Worm (Caenorhabditis elegans) whole organism, L4 larva: ENCODE measurements around the gene gly-5.

Experiments
- F26F4.8 ChIP-seq: fragments of 200-800 bp; sonication (Bioruptor generic); conservative IDR thresholded peaks from 2 replicates; pipeline ENCODE4 v1.3.6; 2022; ENCODE audit warnings: missing genetic modification characterization, missing compliant biosample characterization
- F37D6.2 ChIP-seq: sonication (generic microtip); optimal IDR thresholded peaks from 2 replicates; lab custom pipeline; 2016; ENCODE audit warnings: mild to moderate bottlenecking, missing genetic modification characterization, missing compliant biosample characterization
- F44E2.7 ChIP-seq: fragments of 200-800 bp; sonication (Bioruptor generic); IDR thresholded peaks from 2 replicates; pipeline ENCODE4 v2.1.2; 2022; ENCODE audit warnings: missing genetic modification characterization, missing compliant biosample characterization
- F49E8.2 ChIP-seq: sonication (generic microtip); optimal IDR thresholded peaks from 2 replicates; lab custom pipeline; 2016; ENCODE audit warnings: missing compliant biosample characterization, mild to moderate bottlenecking, missing genetic modification characterization, borderline replicate concordance
- R02D3.7 ChIP-seq: fragments of 150-350 bp; sonication (generic microtip); optimal IDR thresholded peaks from 3 replicates; lab custom pipeline; 2014; ENCODE audit warnings: missing biosample characterization, missing genetic modification characterization
- Y105C5A.15 ChIP-seq: fragments of 200-800 bp; sonication (Bioruptor generic); IDR thresholded peaks from 2 replicates; pipeline ENCODE4 v1.3.6; 2022; ENCODE audit warnings: missing genetic modification characterization, missing compliant biosample characterization
- Y75B8A.6 ChIP-seq: fragments of 200-800 bp; sonication (Bioruptor generic); IDR thresholded peaks from 2 replicates; pipeline ENCODE4 v1.3.6; 2022; ENCODE audit warnings: missing genetic modification reagents, missing genetic modification characterization, missing compliant biosample characterization
- ZK337.2 ChIP-seq: fragments of 200-800 bp; sonication (Bioruptor generic); IDR thresholded peaks from 2 replicates; pipeline ENCODE4 v1.3.6; 2022; ENCODE audit warnings: missing genetic modification reagents, missing genetic modification characterization, missing compliant biosample characterization
- ZK546.5 ChIP-seq, 2 experiments: sonication (generic microtip); optimal IDR thresholded peaks; 2 replicates each; lab custom pipeline; 2017; ENCODE audit warnings: missing biosample characterization in 2 of 2, missing genetic modification characterization in 2 of 2
- aha-1 ChIP-seq: fragments of 150-350 bp; peaks from one replicate; lab custom pipeline; 2014; ENCODE audit warnings: missing biosample characterization, missing genetic modification characterization
- aly-2 ChIP-seq: sonication (generic microtip); optimal IDR thresholded peaks from 2 replicates; lab custom pipeline; 2018; ENCODE audit warnings: missing biosample characterization, missing genetic modification characterization
- attf-4 ChIP-seq: sonication (generic microtip); optimal IDR thresholded peaks from 3 replicates; lab custom pipeline; 2017; ENCODE audit warnings: missing biosample characterization, missing genetic modification characterization
- ceh-32 ChIP-seq: sonication (generic microtip); optimal IDR thresholded peaks from 2 replicates; lab custom pipeline; 2016; ENCODE audit warnings: mild to moderate bottlenecking, missing genetic modification characterization, missing compliant biosample characterization; ENCODE audit not compliant: poor library complexity
- ces-1 ChIP-seq: fragments of 150-350 bp; sonication (generic microtip); optimal IDR thresholded peaks from 4 replicates; lab custom pipeline; 2014; ENCODE audit warnings: missing biosample characterization, missing genetic modification reagents, missing genetic modification characterization
- ctbp-1 ChIP-seq: fragments of 200-800 bp; sonication (Bioruptor generic); IDR thresholded peaks from 2 replicates; pipeline ENCODE4 v1.3.6; 2022; ENCODE audit warnings: missing genetic modification reagents, missing genetic modification characterization, missing compliant biosample characterization
- daf-16 ChIP-seq, 3 experiments: sonication (generic microtip); optimal IDR thresholded peaks; 2 replicates each; lab custom pipeline; 2016 to 2017; ENCODE audit warnings: missing genetic modification characterization in 3 of 3, missing genetic modification reagents in 3 of 3, mild to moderate bottlenecking in 2 of 3, missing compliant biosample characterization in 2 of 3, missing biosample characterization in 1 of 3, moderate library complexity in 1 of 3
- dmd-6 ChIP-seq: fragments of 200-800 bp; sonication (Bioruptor generic); IDR thresholded peaks from 2 replicates; pipeline ENCODE4 v1.3.6; 2022; ENCODE audit warnings: missing genetic modification reagents, missing genetic modification characterization, missing compliant biosample characterization
- dve-1 ChIP-seq: sonication (generic microtip); optimal IDR thresholded peaks from 2 replicates; lab custom pipeline; 2017; ENCODE audit warnings: antibody characterized with exemption, mild to moderate bottlenecking, missing genetic modification characterization, missing compliant biosample characterization; ENCODE audit not compliant: insufficient read depth
- egl-43 ChIP-seq: fragments of 200-800 bp; sonication (Bioruptor generic); IDR thresholded peaks from 2 replicates; pipeline ENCODE4 v1.3.6; 2022; ENCODE audit warnings: missing genetic modification reagents, missing genetic modification characterization, missing compliant biosample characterization
- fos-1 ChIP-seq: fragments of 150-350 bp; optimal IDR thresholded peaks from 2 replicates; lab custom pipeline; 2014; ENCODE audit warnings: missing biosample characterization, missing genetic modification characterization
- gei-8 ChIP-seq: fragments of 200-800 bp; sonication (Bioruptor generic); optimal IDR thresholded peaks from 2 replicates; lab custom pipeline; 2018; ENCODE audit warnings: mild to moderate bottlenecking, missing genetic modification characterization, missing compliant biosample characterization
- jun-1 ChIP-seq: fragments of 150-350 bp; optimal IDR thresholded peaks from 2 replicates; lab custom pipeline; 2014; ENCODE audit warnings: missing biosample characterization, missing genetic modification reagents, missing genetic modification characterization
- lin-13 ChIP-seq: fragments of 150-350 bp; optimal IDR thresholded peaks from 2 replicates; lab custom pipeline; 2014; ENCODE audit warnings: missing biosample characterization, missing genetic modification reagents, missing genetic modification characterization
- lin-29 ChIP-seq: fragments of 200-800 bp; sonication (Bioruptor generic); IDR thresholded peaks from 2 replicates; pipeline ENCODE4 v1.3.6; 2022; ENCODE audit warnings: missing genetic modification reagents, missing genetic modification characterization, missing compliant biosample characterization
- lin-38 ChIP-seq: fragments of 200-800 bp; sonication (Bioruptor generic); IDR thresholded peaks from 2 replicates; pipeline ENCODE4 v1.3.6; 2022; ENCODE audit warnings: missing genetic modification reagents, missing genetic modification characterization, missing compliant biosample characterization
- lir-3 ChIP-seq: sonication (generic microtip); optimal IDR thresholded peaks from 2 replicates; lab custom pipeline; 2016; ENCODE audit warnings: mild to moderate bottlenecking, missing genetic modification characterization, missing compliant biosample characterization
- lsy-2 ChIP-seq, 2 experiments: fragments of 150-350 bp in 1 of 2; sonication (generic microtip) in 1 of 2; optimal IDR thresholded peaks; 2 replicates each; lab custom pipeline; 2014 to 2017; ENCODE audit warnings: missing biosample characterization in 2 of 2, missing genetic modification characterization in 2 of 2
- madf-5 ChIP-seq, 2 experiments: fragments of 200-800 bp; sonication (Bioruptor generic); IDR thresholded peaks; 2 replicates each; pipeline ENCODE4 v1.3.6; 2022; ENCODE audit warnings: missing compliant biosample characterization in 2 of 2, missing genetic modification characterization in 2 of 2
- mep-1 ChIP-seq: fragments of 150-350 bp; sonication (generic microtip); optimal IDR thresholded peaks from 3 replicates; lab custom pipeline; 2014; ENCODE audit warnings: missing biosample characterization, missing genetic modification characterization
- mes-2 ChIP-seq: sonication (generic microtip); optimal IDR thresholded peaks from 2 replicates; lab custom pipeline; 2016; ENCODE audit warnings: missing genotype, mild to moderate bottlenecking, missing genetic modification characterization, missing compliant biosample characterization; ENCODE audit not compliant: poor library complexity, severe bottlenecking
- nhr-102 ChIP-seq: sonication (generic microtip); optimal IDR thresholded peaks from 2 replicates; lab custom pipeline; 2016; ENCODE audit warnings: mild to moderate bottlenecking, missing genetic modification characterization, moderate library complexity, missing compliant biosample characterization
- nhr-11 ChIP-seq: fragments of 150-350 bp; optimal IDR thresholded peaks from 2 replicates; lab custom pipeline; 2014; ENCODE audit warnings: missing biosample characterization, missing genetic modification characterization
- nhr-111 ChIP-seq: fragments of 200-800 bp; sonication (Bioruptor generic); optimal IDR thresholded peaks from 2 replicates; lab custom pipeline; 2018; ENCODE audit warnings: mild to moderate bottlenecking, missing genetic modification characterization, missing compliant biosample characterization
- nhr-237 ChIP-seq: sonication (generic microtip); optimal IDR thresholded peaks from 2 replicates; lab custom pipeline; 2017; ENCODE audit warnings: missing biosample characterization, missing genetic modification characterization
- nhr-41 ChIP-seq: fragments of 200-800 bp; sonication (Bioruptor generic); IDR thresholded peaks from 2 replicates; pipeline ENCODE4 v1.3.6; 2022; ENCODE audit warnings: missing genetic modification reagents, missing genetic modification characterization, missing compliant biosample characterization
- nhr-42 ChIP-seq: fragments of 200-800 bp; sonication (Bioruptor generic); IDR thresholded peaks from 2 replicates; pipeline ENCODE4 v1.3.6; 2022; ENCODE audit warnings: missing genetic modification characterization, missing compliant biosample characterization
- nhr-48 ChIP-seq: sonication (generic microtip); optimal IDR thresholded peaks from 2 replicates; lab custom pipeline; 2016; ENCODE audit warnings: mild to moderate bottlenecking, missing genetic modification characterization, missing compliant biosample characterization
- nhr-6 ChIP-seq: fragments of 150-350 bp; optimal IDR thresholded peaks from 2 replicates; lab custom pipeline; 2014; ENCODE audit warnings: missing biosample characterization, missing genetic modification characterization
- pha-4 ChIP-seq, 2 experiments: fragments of 150-350 bp in 1 of 2; fragments of 200-800 bp in 1 of 2; sonication (Bioruptor generic) in 1 of 2; IDR thresholded peaks in 1 of 2; optimal IDR thresholded peaks in 1 of 2; 2 replicates each; pipeline versions ENCODE4 v1.3.6 to Lab custom; 2014 to 2022; ENCODE audit warnings: missing genetic modification characterization in 2 of 2, missing genetic modification reagents in 2 of 2, missing biosample characterization in 1 of 2, missing compliant biosample characterization in 1 of 2
- php-3 ChIP-seq: fragments of 200-800 bp; sonication (Bioruptor generic); IDR thresholded peaks from 2 replicates; pipeline ENCODE4 v1.3.6; 2022; ENCODE audit warnings: missing genetic modification reagents, missing genetic modification characterization, missing compliant biosample characterization
- pqm-1 ChIP-seq: sonication (generic microtip); optimal IDR thresholded peaks from 2 replicates; lab custom pipeline; 2017; ENCODE audit warnings: missing biosample characterization, missing genetic modification characterization
- set-16 ChIP-seq: fragments of 200-800 bp; sonication (Bioruptor generic); IDR thresholded peaks from 2 replicates; pipeline ENCODE4 v1.3.6; 2022; ENCODE audit warnings: missing genetic modification reagents, missing genetic modification characterization, missing compliant biosample characterization
- snpc-1.2 ChIP-seq: fragments of 200-800 bp; sonication (Bioruptor generic); IDR thresholded peaks from 2 replicates; pipeline ENCODE4 v1.3.6; 2022; ENCODE audit warnings: missing genetic modification reagents, missing genetic modification characterization, missing compliant biosample characterization
- tra-1 ChIP-seq: fragments of 200-800 bp; sonication (Bioruptor generic); IDR thresholded peaks from 2 replicates; pipeline ENCODE4 v1.3.6; 2022; ENCODE audit warnings: missing genetic modification reagents, missing genetic modification characterization, missing compliant biosample characterization
- unc-130 ChIP-seq: sonication (generic microtip); optimal IDR thresholded peaks from 2 replicates; lab custom pipeline; 2016; ENCODE audit warnings: missing genetic modification reagents, missing genetic modification characterization, missing compliant biosample characterization
- unc-39 ChIP-seq: sonication (generic microtip); optimal IDR thresholded peaks from 2 replicates; lab custom pipeline; 2017; ENCODE audit warnings: missing biosample characterization, missing genetic modification characterization
- zfp-2 ChIP-seq: sonication (generic microtip); optimal IDR thresholded peaks from 2 replicates; lab custom pipeline; 2016; ENCODE audit warnings: mild to moderate bottlenecking, missing genetic modification characterization, missing compliant biosample characterization
- zip-11 ChIP-seq: fragments of 200-800 bp; sonication (Bioruptor generic); IDR thresholded peaks from 2 replicates; pipeline ENCODE4 v1.3.6; 2022; ENCODE audit warnings: missing genetic modification characterization, missing compliant biosample characterization
- zip-2 ChIP-seq: fragments of 150-350 bp; optimal IDR thresholded peaks from 2 replicates; lab custom pipeline; 2014; ENCODE audit warnings: missing biosample characterization, missing genetic modification characterization
- ztf-11 ChIP-seq: fragments of 150-350 bp; optimal IDR thresholded peaks from 2 replicates; lab custom pipeline; 2014; ENCODE audit warnings: missing biosample characterization, missing genetic modification characterization

The gly-5 gene

DNA sequence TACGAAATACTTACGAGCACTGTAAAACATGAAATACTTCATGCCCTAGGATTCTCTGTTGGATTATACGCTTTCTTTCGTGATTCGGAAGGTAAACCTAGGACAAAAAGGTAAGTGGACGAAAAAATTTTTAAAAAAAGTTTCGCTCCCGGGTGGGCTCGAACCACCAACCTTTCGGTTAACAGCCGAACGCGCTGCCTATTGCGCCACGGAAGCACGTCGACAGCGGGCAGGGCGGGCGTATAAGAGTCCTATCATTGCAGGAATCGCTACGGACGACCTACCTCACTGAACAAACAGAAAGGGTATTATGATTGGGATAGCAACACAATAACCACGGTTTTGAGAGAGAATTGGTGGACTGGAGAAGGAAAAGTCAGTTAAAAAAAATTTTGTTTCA lies 37.8 kb downstream of the gly-5 start (continued):
- TF ChIP-seq unc-130 (peak; percentile 9), R02D3.7 (tag; lab: Kevin White, UChicago) (no peak), ZK546.5 (tag; optimal IDR thresholded peaks at IDR 0.05; lab: Kevin White, UChicago) (no peak), madf-5 (GFP tag; IDR thresholded peaks at IDR 0.05; lab: Robert Waterston, UW) (0 out of 4 replicates have a peak, but pooled peaks of 1 of the 2 experiments have one; percentile 47), ctbp-1 (0 out of 2 replicates have a peak, but pooled peaks have one; percentile 29), lin-38 (GFP tag; lab: Robert Waterston, UW) (no peak; the same call in 1 of the 2 replicates), fos-1 (tag; lab: Kevin White, UChicago) (no peak), F49E8.2 (tag; lab: Kevin White, UChicago) (no peak), snpc-1.2 (GFP tag; lab: Robert Waterston, UW) (no peak), F26F4.8 (GFP tag; lab: Robert Waterston, UW) (no peak), attf-4 (tag; lab: Kevin White, UChicago) (no peak), F37D6.2 (no peak), Y75B8A.6 (GFP tag; lab: Robert Waterston, UW) (no peak), zfp-2 (tag; lab: Kevin White, UChicago) (no peak), mep-1 (peak; percentile 48), nhr-111 (no peak), unc-39 (tag; lab: Kevin White, UChicago) (no peak), dmd-6 (GFP tag; lab: Robert Waterston, UW) (no peak), ZK337.2 (no peak), lsy-2 (tag; optimal IDR thresholded peaks at IDR 0.05; lab: Kevin White, UChicago) (no peak), nhr-6 (tag; lab: Kevin White, UChicago) (no peak), ces-1 (GFP tag; lab: Kevin White, UChicago) (no peak), aha-1 (tag; lab: Kevin White, UChicago) (no peak), nhr-42 (0 out of 2 replicates have a peak, but pooled peaks have one; percentile 34), mes-2 (tag; lab: Kevin White, UChicago) (peak; percentile 74), nhr-237 (tag; lab: Kevin White, UChicago) (no peak), pqm-1 (tag; lab: Kevin White, UChicago) (no peak), nhr-41 (GFP tag; lab: Robert Waterston, UW) (0 out of 2 replicates have a peak, but pooled peaks have one; percentile 5), daf-16 (GFP tag; optimal IDR thresholded peaks at IDR 0.05; lab: Kevin White, UChicago) (peak in 1 of 2 experiments; percentile 6), daf-16 (tag; optimal IDR thresholded peaks at IDR 0.05; lab: Kevin White, UChicago) (peak; percentile 45), tra-1 (peak; percentile 43; the same call in 1 of the 2 replicates), zip-11 (GFP tag; lab: Robert Waterston, UW) (no peak), zip-2 (tag; lab: Kevin White, UChicago) (no peak), lir-3 (no peak), Y105C5A.15 (GFP tag; lab: Robert Waterston, UW) (no peak), lin-13 (GFP tag; lab: Kevin White, UChicago) (peak; percentile 28), ceh-32 (tag; lab: Kevin White, UChicago) (no peak), ztf-11 (tag; lab: Kevin White, UChicago) (no peak), jun-1 (no peak), nhr-48 (no peak), dve-1 (tag; lab: Kevin White, UChicago) (no peak), egl-43 (GFP tag; lab: Robert Waterston, UW) (no peak), gei-8 (GFP tag; lab: Kevin White, UChicago) (no peak), pha-4 (GFP tag; IDR thresholded peaks at IDR 0.05; lab: Robert Waterston, UW) (no peak), pha-4 (tag; optimal IDR thresholded peaks at IDR 0.05; lab: Kevin White, UChicago) (no peak), aly-2 (no peak), set-16 (peak; percentile 38; the same call in 1 of the 2 replicates), php-3 (GFP tag; lab: Robert Waterston, UW) (0 out of 2 replicates have a peak, but pooled peaks have one; percentile 18), nhr-102 (tag; lab: Kevin White, UChicago) (no peak), lin-29 (GFP tag; lab: Robert Waterston, UW) (no peak), F44E2.7 (GFP tag; lab: Robert Waterston, UW) (peak; percentile 22; the same call in 1 of the 2 replicates), nhr-11 (tag; lab: Kevin White, UChicago) (no peak)
